Fruit fly (Drosophila melanogaster): ENCODE data around the gene CG18269.

DNA sequence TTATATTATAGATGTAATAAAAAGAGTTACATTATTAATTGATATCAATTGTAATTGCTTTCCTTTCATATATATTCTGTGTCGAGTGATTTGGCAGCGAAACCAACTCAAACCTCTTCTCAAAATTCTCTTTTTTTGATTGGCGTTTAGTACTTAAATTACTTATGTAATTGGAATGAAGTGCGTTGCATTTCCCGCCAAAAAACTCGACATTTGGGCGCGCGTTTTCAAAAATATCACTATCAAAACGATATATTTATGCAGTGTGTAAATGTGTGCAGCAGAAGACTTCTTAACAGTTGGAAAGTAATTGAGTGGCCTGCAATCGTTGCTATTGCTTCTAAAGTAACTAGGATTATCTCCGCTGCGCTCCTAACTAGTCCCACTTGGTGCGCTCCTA is 14.6 kb upstream of the CG18269 start:
- TF ChIP-seq gl (tag; optimal IDR thresholded peaks at IDR 0.05) (no peak), CG32121 (GFP tag; IDR thresholded peaks at IDR 0.05) (no peak), CG17806 (tag; optimal IDR thresholded peaks at IDR 0.05) (no peak), Pif1B (GFP tag; optimal IDR thresholded peaks at IDR 0.05) (no peak), CG15710 (tag; optimal IDR thresholded peaks at IDR 0.05) (no peak), CG10348 (GFP tag; IDR thresholded peaks at IDR 0.05) (no peak), CG9948 (tag; optimal IDR thresholded peaks at IDR 0.05) (no peak), CG8301 (tag; optimal IDR thresholded peaks at IDR 0.05) (no peak), CG8159 (tag; optimal IDR thresholded peaks at IDR 0.05) (no peak)

Measured in whole organism, pupa.